Fruit fly (Drosophila melanogaster) Kc167 (cell line): ENCODE data around the gene Tim9a.

Experiments
- Sin3A ChIP-seq: fragments of >200 bp; optimal IDR thresholded peaks from 2 replicates; lab custom pipeline; 2018; ENCODE audit warnings: missing external identifiers
- insv ChIP-seq: fragments of >200 bp; optimal IDR thresholded peaks from 3 replicates; lab custom pipeline; 2018; ENCODE audit warnings: missing external identifiers
- psq ChIP-seq: fragments of >200 bp; optimal IDR thresholded peaks from 2 replicates; lab custom pipeline; 2017; ENCODE audit warnings: missing external identifiers

- TF ChIP-seq psq (lab: Kevin White, UChicago) (no peak), insv (lab: Kevin White, UChicago) (no peak), Sin3A (lab: Kevin White, UChicago) (no peak)
These were observed at the start of gene Tim9a, which contains the start of gene Rbp1-like for dm6 chrX:13384583-13385342.
